Worm (Caenorhabditis elegans) whole organism, early embryonic: ENCODE data around the gene cmtr-2.

ENCODE experiments used
- B0310.2 ChIP-seq: sonication (generic microtip); optimal IDR thresholded peaks from 2 replicates; lab custom pipeline; 2016; ENCODE audit warnings: mild to moderate bottlenecking, missing genetic modification characterization, missing compliant biosample characterization
- F13C5.2 ChIP-seq: sonication (generic microtip); optimal IDR thresholded peaks from 2 replicates; lab custom pipeline; 2017; ENCODE audit warnings: mild to moderate bottlenecking, missing genetic modification characterization, inconsistent platforms, missing compliant biosample characterization
- aly-1 ChIP-seq: sonication (generic microtip); optimal IDR thresholded peaks from 2 replicates; lab custom pipeline; 2016; ENCODE audit warnings: missing genetic modification characterization, missing compliant biosample characterization
- ama-1 ChIP-seq: fragments of 150-350 bp; optimal IDR thresholded peaks from 2 replicates; lab custom pipeline; 2014
- ceh-13 ChIP-seq: fragments of 200-800 bp; sonication (Bioruptor generic); optimal IDR thresholded peaks from 2 replicates; lab custom pipeline; 2018; ENCODE audit warnings: mild to moderate bottlenecking, missing genetic modification characterization, missing compliant biosample characterization
- ceh-36 ChIP-seq: sonication (generic microtip); optimal IDR thresholded peaks from 2 replicates; lab custom pipeline; 2016; ENCODE audit warnings: missing genetic modification characterization, inconsistent platforms, missing compliant biosample characterization
- ets-7 ChIP-seq: sonication (generic microtip); optimal IDR thresholded peaks from 2 replicates; lab custom pipeline; 2016; ENCODE audit warnings: missing genotype, missing genetic modification characterization, missing compliant biosample characterization
- flt-1 ChIP-seq: fragments of 200-800 bp; sonication (Bioruptor generic); IDR thresholded peaks from 2 replicates; pipeline ENCODE4 v1.3.6; 2022; ENCODE audit warnings: missing genetic modification characterization, missing compliant biosample characterization
- hmbx-1 ChIP-seq: sonication (generic microtip); optimal IDR thresholded peaks from 2 replicates; lab custom pipeline; 2016; ENCODE audit warnings: mild to moderate bottlenecking, missing genetic modification characterization, missing compliant biosample characterization
- hmg-4 ChIP-seq: fragments of 200-800 bp; sonication (Bioruptor generic); optimal IDR thresholded peaks from 2 replicates; lab custom pipeline; 2018; ENCODE audit warnings: mild to moderate bottlenecking, missing genetic modification characterization, missing compliant biosample characterization
- hnd-1 ChIP-seq: sonication (generic microtip); optimal IDR thresholded peaks from 2 replicates; lab custom pipeline; 2016; ENCODE audit warnings: missing genetic modification characterization, missing compliant biosample characterization
- pes-1 ChIP-seq: fragments of 200-800 bp; sonication (Bioruptor generic); IDR thresholded peaks from 2 replicates; pipeline ENCODE4 v1.3.6; 2022; ENCODE audit warnings: missing genetic modification reagents, missing genetic modification characterization, missing compliant biosample characterization
- scrt-1 ChIP-seq: fragments of 200-800 bp; sonication (Bioruptor generic); IDR thresholded peaks from 2 replicates; pipeline ENCODE4 v1.3.6; 2022; ENCODE audit warnings: missing genetic modification characterization, missing compliant biosample characterization
- sea-1 ChIP-seq: fragments of 200-800 bp; sonication (Bioruptor generic); conservative IDR thresholded peaks from 2 replicates; pipeline ENCODE4 v1.3.6; 2022; ENCODE audit warnings: missing genetic modification characterization, missing compliant biosample characterization
- tbx-11 ChIP-seq: fragments of 200-800 bp; sonication (Bioruptor generic); IDR thresholded peaks from 2 replicates; pipeline ENCODE4 v1.3.6; 2022; ENCODE audit warnings: missing genetic modification characterization, missing compliant biosample characterization
- tbx-37 ChIP-seq: fragments of 200-800 bp; sonication (Bioruptor generic); conservative IDR thresholded peaks from 2 replicates; pipeline ENCODE4 v1.3.6; 2022; ENCODE audit warnings: missing genetic modification reagents, missing genetic modification characterization, missing compliant biosample characterization
- tra-4 ChIP-seq: sonication (generic microtip); optimal IDR thresholded peaks from 2 replicates; lab custom pipeline; 2017; ENCODE audit warnings: missing genetic modification characterization, missing compliant biosample characterization

cmtr-2 gene

DNA sequence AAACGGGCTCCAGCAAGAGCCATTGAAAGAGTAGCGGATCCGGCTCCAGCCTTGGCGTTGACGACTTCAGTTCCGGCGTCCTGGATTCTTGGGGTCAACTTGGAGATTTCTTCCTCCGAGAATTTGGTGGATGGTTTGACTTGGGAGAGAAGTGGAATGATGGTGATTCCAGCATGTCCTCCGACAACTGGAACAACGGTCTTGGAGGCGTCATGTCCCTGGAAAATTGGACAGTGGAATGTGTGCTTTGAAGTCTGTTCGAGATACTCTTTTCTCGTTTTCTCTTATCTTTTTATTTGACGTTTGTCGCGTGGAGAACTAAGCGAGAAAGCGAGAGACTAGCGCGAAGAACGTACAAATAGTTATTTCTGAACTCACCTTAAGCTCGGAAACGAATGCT is 8.1 kb upstream of the cmtr-2 start:
- TF ChIP-seq ceh-36 (tag; lab: Kevin White, UChicago), result no peak
- no peak for TF ChIP-seq B0310.2 (tag; lab: Kevin White, UChicago)
- no peak for TF ChIP-seq sea-1
- no peak for TF ChIP-seq tbx-11 (GFP tag; lab: Robert Waterston, UW)
- TF ChIP-seq hmg-4 (GFP tag; lab: Kevin White, UChicago), result no peak
- TF ChIP-seq pes-1, result no peak
- TF ChIP-seq ets-7 (tag; lab: Kevin White, UChicago), result no peak
- TF ChIP-seq hmbx-1, result no peak
- no peak for TF ChIP-seq scrt-1 (GFP tag; lab: Robert Waterston, UW)
- TF ChIP-seq F13C5.2 (tag; lab: Kevin White, UChicago), result no peak

DNA sequence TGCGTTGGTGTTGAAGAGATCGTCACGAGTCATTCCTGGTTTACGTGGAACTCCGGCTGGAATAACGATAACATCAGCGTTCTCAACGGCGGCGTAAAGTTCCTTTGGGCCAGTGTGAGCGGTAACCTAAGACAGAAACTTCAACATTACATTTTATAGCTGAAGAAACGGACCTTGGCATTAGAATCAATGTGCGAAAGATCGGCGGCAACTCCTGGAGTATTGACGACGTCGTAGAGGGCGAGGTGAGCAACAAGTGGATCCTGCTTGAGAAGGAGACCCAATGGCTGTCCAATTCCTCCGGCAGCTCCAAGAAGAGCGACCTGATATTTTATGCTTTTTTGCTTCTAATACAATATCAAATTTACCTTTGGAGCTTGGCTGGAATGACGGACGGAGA is 7.6 kb upstream of the cmtr-2 start:
- no peak for TF ChIP-seq sea-1
- TF ChIP-seq tbx-37 (GFP tag; lab: Robert Waterston, UW), result no peak
- TF ChIP-seq ets-7 (tag; lab: Kevin White, UChicago), result no peak
- no peak for TF ChIP-seq tra-4 (tag; lab: Kevin White, UChicago)
- no peak for TF ChIP-seq scrt-1 (GFP tag; lab: Robert Waterston, UW)

DNA sequence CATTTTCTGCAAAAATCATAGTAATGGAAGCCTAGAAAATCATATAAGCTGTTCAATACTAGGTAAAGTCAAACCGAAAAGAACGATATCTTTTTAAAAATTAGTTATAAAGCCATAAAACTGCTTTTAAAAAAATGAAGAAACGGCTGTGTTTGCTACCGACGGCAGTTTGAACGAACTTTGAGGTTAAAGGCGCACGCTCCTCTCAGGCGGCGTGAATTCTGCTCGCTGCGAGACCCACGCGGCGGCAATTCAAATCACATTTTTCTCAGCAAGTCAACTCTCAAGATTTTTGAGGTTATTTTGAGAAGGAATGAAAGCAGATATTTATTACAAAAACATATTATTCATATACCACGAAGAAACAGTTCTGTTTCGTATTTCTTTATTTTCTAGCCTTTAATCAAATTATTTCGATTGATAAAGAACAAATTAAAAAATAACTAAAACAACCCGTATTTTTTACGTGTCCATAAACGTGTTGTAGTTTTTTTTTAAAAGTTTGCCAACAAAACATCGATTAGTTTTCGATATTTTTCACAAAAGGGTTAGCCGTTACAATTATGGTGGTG is 7.0 kb upstream of the cmtr-2 start, which contains the start of the genes mdh-2 and F20H11.4:
TSS of gene mdh-2 (minus strand) at position 6 of the 572 bp plus-strand sequence.
TSS of gene F20H11.4 (plus strand) at position 522 of the 572 bp plus-strand sequence.
- TF ChIP-seq tbx-37 (GFP tag; lab: Robert Waterston, UW), result no peak
- TF ChIP-seq ceh-36 (tag; lab: Kevin White, UChicago), result no peak
- no peak for TF ChIP-seq tra-4 (tag; lab: Kevin White, UChicago)
- TF ChIP-seq hnd-1, result no peak
- TF ChIP-seq ets-7 (tag; lab: Kevin White, UChicago), result no peak

DNA sequence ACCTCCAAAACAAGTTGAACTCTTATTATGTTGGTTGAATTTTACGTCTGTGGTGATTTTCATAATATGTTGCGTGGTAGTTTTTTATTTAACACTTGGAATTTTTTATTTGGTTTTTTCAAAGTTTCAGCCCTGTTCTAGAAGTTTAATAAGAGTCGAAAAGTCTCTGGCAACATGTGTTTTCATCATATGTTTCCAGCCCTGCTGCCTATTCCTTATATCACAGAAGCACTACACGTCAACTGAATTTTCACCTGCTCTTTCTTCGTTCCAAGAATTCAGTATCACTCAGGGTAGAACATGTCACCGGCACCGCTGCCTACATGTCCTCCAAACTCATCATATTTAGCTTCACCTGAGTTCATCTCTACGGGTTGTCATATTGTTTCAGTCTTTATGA is 4.7 kb upstream of the cmtr-2 start, which contains the start of gene srh-40:
TSS of gene srh-40 (plus strand) at position 301 of the 400 bp plus-strand sequence.
- TF ChIP-seq ceh-36 (tag; lab: Kevin White, UChicago), result no peak
- TF ChIP-seq ceh-13 (GFP tag; lab: Kevin White, UChicago), result no peak
- no peak for TF ChIP-seq tra-4 (tag; lab: Kevin White, UChicago)
- no peak for TF ChIP-seq ama-1 (lab: Kevin White, UChicago)
- no peak for TF ChIP-seq sea-1
- TF ChIP-seq flt-1 (GFP tag; lab: Robert Waterston, UW), result no peak
- no peak for TF ChIP-seq hmbx-1
- TF ChIP-seq tbx-37 (GFP tag; lab: Robert Waterston, UW), result no peak
- TF ChIP-seq F13C5.2 (tag; lab: Kevin White, UChicago), result no peak
- no peak for TF ChIP-seq scrt-1 (GFP tag; lab: Robert Waterston, UW)
- no peak for TF ChIP-seq ets-7 (tag; lab: Kevin White, UChicago)
- TF ChIP-seq B0310.2 (tag; lab: Kevin White, UChicago), result no peak
- TF ChIP-seq hmg-4 (GFP tag; lab: Kevin White, UChicago), result no peak
- no peak for TF ChIP-seq aly-1 (tag; lab: Kevin White, UChicago)
- no peak for TF ChIP-seq hnd-1
- TF ChIP-seq pes-1, result no peak
- TF ChIP-seq tbx-11 (GFP tag; lab: Robert Waterston, UW), result no peak

DNA sequence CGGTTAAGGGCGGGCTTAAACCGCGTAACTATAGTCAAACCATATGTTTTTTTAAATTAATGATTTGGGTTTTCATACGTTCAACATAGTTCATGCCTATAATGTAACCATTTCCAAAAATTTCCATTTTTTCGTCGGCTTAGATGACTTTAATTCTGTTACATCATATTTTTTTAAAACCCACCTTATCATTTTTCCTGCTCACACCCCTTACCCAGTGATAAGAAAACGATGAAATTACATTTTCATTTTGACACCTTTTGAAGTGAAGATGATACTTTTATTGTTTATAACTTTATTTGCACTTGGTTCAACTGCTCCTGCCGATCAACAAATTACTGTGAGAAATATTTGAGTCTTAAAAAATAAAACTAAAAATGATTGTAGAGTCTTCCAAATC is 2.9 kb upstream of the cmtr-2 start, which contains the start of gene ctsa-4.2:
TSS of gene ctsa-4.2 (plus strand) at position 247 of the 400 bp plus-strand sequence.
- no peak for TF ChIP-seq ceh-36 (tag; lab: Kevin White, UChicago)

DNA sequence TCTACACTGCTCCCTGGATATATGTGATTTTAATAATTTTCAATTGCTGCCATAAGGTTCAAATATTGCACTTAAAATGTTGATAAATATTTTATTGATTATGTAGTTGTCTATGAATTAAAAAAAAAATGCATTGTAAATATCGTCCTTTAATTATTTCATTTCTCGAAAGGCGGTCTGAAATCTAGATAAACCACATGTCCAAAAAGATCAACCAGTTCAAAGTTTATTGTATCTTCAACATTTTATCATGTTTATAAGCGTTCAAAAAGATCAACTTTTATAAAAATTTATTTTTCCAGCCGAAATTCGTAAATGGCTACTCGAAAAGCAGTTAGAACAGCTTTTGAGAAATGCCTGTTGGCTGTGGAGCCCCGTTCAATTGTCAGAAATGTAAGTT is 4.7 kb downstream of the cmtr-2 start, which contains the start of gene C13B9.2:
TSS of gene C13B9.2 (plus strand) at position 301 of the 400 bp plus-strand sequence.
- TF ChIP-seq hmg-4 (GFP tag; lab: Kevin White, UChicago) (no peak), hmbx-1 (no peak), flt-1 (GFP tag; lab: Robert Waterston, UW) (no peak)

DNA sequence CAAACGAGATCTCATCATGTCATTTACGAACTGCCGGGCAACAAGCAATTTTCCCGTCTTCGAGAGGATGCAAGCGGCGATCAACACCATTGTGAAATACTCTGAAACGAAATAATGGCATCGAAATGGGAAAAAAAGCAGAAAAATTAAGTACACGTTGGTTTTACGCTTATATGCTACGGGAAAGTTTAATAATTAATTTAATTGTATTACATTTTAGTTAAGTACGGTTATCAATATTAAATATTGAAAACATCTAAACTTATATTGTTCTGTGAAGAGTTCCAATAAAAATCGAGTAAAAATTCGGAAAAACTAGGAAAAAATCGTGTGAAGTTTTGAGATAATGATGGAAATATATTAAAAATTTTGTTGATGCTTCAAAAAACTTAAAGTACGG is 9.7 kb downstream of the cmtr-2 start, which contains the start of gene copd-1:
TSS of gene copd-1 (minus strand) at position 101 of the 400 bp plus-strand sequence.
- TF ChIP-seq scrt-1 (GFP tag; lab: Robert Waterston, UW) (no peak), hnd-1 (no peak), ets-7 (tag; lab: Kevin White, UChicago) (no peak), F13C5.2 (tag; lab: Kevin White, UChicago) (no peak), hmg-4 (GFP tag; lab: Kevin White, UChicago) (no peak), tra-4 (tag; lab: Kevin White, UChicago) (no peak), tbx-11 (GFP tag; lab: Robert Waterston, UW) (no peak), sea-1 (no peak), tbx-37 (GFP tag; lab: Robert Waterston, UW) (no peak), pes-1 (no peak), ama-1 (lab: Kevin White, UChicago) (no peak)

DNA sequence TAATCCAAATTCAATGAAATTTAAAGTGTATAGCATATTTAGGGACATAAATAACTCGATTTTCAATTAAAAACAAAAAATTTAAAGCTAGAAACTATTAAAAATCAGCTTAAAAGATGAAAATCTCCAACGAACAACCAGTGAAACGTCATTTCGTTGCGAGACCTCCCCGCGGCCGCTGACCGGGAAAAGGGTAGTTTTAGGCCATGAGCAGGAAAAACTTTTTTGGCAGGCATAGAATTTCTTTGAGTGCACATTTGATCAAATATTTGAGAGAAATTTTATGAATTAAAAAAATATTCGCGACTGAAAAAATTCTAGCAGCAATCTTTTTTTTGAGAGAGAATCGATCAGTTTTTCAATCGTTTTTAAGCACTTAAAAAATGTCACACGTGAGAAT is 10.1 kb downstream of the cmtr-2 start:
- TF ChIP-seq tbx-37 (GFP tag; lab: Robert Waterston, UW) (no peak), hmbx-1 (no peak), ets-7 (tag; lab: Kevin White, UChicago) (no peak), hmg-4 (GFP tag; lab: Kevin White, UChicago) (no peak), scrt-1 (GFP tag; lab: Robert Waterston, UW) (no peak), F13C5.2 (tag; lab: Kevin White, UChicago) (no peak), ama-1 (lab: Kevin White, UChicago) (no peak), tbx-11 (GFP tag; lab: Robert Waterston, UW) (no peak), sea-1 (no peak), ceh-36 (tag; lab: Kevin White, UChicago) (no peak), ceh-13 (GFP tag; lab: Kevin White, UChicago) (no peak), tra-4 (tag; lab: Kevin White, UChicago) (no peak), B0310.2 (tag; lab: Kevin White, UChicago) (no peak), pes-1 (no peak), hnd-1 (no peak), aly-1 (tag; lab: Kevin White, UChicago) (no peak), flt-1 (GFP tag; lab: Robert Waterston, UW) (no peak)
